ENCODE assay signal across 5 fruit fly cellular contexts in the genomic region with DNA sequence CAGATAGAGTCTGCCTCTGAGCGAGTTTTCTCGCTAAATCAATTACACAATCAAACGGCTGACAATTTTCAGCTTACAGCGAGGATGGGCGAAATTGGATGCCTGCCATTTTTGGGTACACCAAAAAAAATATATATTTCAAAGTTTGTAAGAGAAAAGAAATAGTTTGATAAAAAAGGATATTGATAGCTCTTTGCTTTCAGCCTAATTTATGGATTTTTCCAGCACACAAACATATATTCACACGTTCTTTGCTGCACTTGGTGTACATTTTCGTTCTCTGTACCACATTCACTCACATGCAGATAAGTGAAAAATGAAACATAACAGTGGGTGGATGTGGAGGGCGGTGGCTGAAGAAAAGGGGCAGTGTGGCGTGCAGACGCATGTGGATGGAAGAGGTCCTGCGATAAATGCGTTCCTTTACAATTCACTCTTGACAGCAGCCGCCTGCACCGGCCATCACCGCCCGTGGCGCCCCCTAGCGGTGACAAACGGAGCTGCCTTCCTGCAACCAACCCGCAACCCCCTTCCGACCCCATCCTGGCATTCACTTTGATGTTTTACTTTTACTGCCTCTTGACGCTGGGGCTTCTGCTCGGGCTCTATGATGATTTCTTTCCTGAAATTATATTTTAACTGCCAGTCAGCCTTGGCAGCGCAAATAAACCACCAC.
TF ChIP-seq lines count a peak whose summit lies in the region.

No protein-coding gene starts in this region.

- peak; percentile 84 to 88 for TF ChIP-seq CTCF in S2 (optimal IDR thresholded peaks at IDR 0.05; lab: Kevin White, UChicago)
- TF ChIP-seq CTCF in whole organism, embryonic (GFP tag; optimal IDR thresholded peaks at IDR 0.05; lab: Kevin White, UChicago) = peak; percentile 79

TF ChIP-seq in whole organism, embryonic, 481 proteins besides CTCF, POLR2A, EP300 and RAD21 (continues in another document):
- TF ChIP-seq CG13296 (GFP tag; optimal IDR thresholded peaks at IDR 0.05; lab: Kevin White, UChicago) (no peak), kay (GFP tag; optimal IDR thresholded peaks at IDR 0.05; lab: Kevin White, UChicago) (no peak), ara (GFP tag; IDR thresholded peaks at IDR 0.05; lab: Robert Waterston, UW) (0 out of 2 replicates have a peak, but pooled peaks have one; percentile 5), CG13424 (tag; optimal IDR thresholded peaks at IDR 0.05; lab: Kevin White, UChicago) (no peak), oc (tag; optimal IDR thresholded peaks at IDR 0.05; lab: Kevin White, UChicago) (no peak), h (optimal IDR thresholded peaks at IDR 0.05; lab: Kevin White, UChicago) (no peak), peb (GFP tag; IDR thresholded peaks at IDR 0.05; lab: Robert Waterston, UW) (no peak), hkb (optimal IDR thresholded peaks at IDR 0.05; lab: Kevin White, UChicago) (no peak), hkb (GFP tag; IDR thresholded peaks at IDR 0.05; lab: Robert Waterston, UW) (0 out of 2 replicates have a peak, but pooled peaks have one; percentile 46), Xbp1 (GFP tag; optimal IDR thresholded peaks at IDR 0.05; lab: Kevin White, UChicago) (no peak), fd3F (GFP tag; optimal IDR thresholded peaks at IDR 0.05; lab: Kevin White, UChicago) (no peak), lov (optimal IDR thresholded peaks at IDR 0.05; lab: Kevin White, UChicago) (no peak), lov (GFP tag; IDR thresholded peaks at IDR 0.05; lab: Robert Waterston, UW) (no peak), Kr (GFP tag; optimal IDR thresholded peaks at IDR 0.05; lab: Kevin White, UChicago) (no peak), CG12104 (GFP tag; optimal IDR thresholded peaks at IDR 0.05; lab: Kevin White, UChicago) (no peak), mam (GFP tag; optimal IDR thresholded peaks at IDR 0.05; lab: Kevin White, UChicago) (no peak), Hr3 (GFP tag; optimal IDR thresholded peaks at IDR 0.05; lab: Kevin White, UChicago) (no peak), CG1792 (GFP tag; optimal IDR thresholded peaks at IDR 0.05; lab: Kevin White, UChicago) (no peak), CG2712 (tag; optimal IDR thresholded peaks at IDR 0.05; lab: Kevin White, UChicago) (no peak), CG14667 (GFP tag; IDR thresholded peaks at IDR 0.05; lab: Robert Waterston, UW) (no peak), cg (GFP tag; optimal IDR thresholded peaks at IDR 0.05; lab: Kevin White, UChicago) (no peak)

TF ChIP-seq in whole organism, prepupa, 60 proteins besides CTCF, POLR2A, EP300 and RAD21 (continues in another document):
- TF ChIP-seq dsx (GFP tag; optimal IDR thresholded peaks at IDR 0.05; lab: Kevin White, UChicago; ENCODE audit: poor library complexity, severe bottlenecking) (no peak), CG6808 (GFP tag; optimal IDR thresholded peaks at IDR 0.05; lab: Kevin White, UChicago) (peak; percentile 5), Ets96B (tag; optimal IDR thresholded peaks at IDR 0.05; lab: Kevin White, UChicago) (peak; percentile 28), acj6 (GFP tag; optimal IDR thresholded peaks at IDR 0.05; lab: Kevin White, UChicago) (no peak), CG15336 (GFP tag; IDR thresholded peaks at IDR 0.05; lab: Robert Waterston, UW) (peak; percentile 27; the same call in 1 of the 2 replicates), CG8119 (GFP tag; IDR thresholded peaks at IDR 0.05; lab: Robert Waterston, UW) (no peak), Met (GFP tag; optimal IDR thresholded peaks at IDR 0.05; lab: Kevin White, UChicago) (peak; percentile 22), CG3919 (GFP tag; optimal IDR thresholded peaks at IDR 0.05; lab: Kevin White, UChicago) (peak; percentile 12), esn (GFP tag; optimal IDR thresholded peaks at IDR 0.05; lab: Kevin White, UChicago) (peak; percentile 9), OdsH (GFP tag; optimal IDR thresholded peaks at IDR 0.05; lab: Kevin White, UChicago) (peak; percentile 10), Gug (GFP tag; IDR thresholded peaks at IDR 0.05; lab: Robert Waterston, UW) (0 out of 2 replicates have a peak, but pooled peaks have one; percentile 17), lz (GFP tag; optimal IDR thresholded peaks at IDR 0.05; lab: Kevin White, UChicago) (no peak), svp (GFP tag; lab: Kevin White, UChicago) (peak; percentile 50), CG16779 (tag; optimal IDR thresholded peaks at IDR 0.05; lab: Kevin White, UChicago) (no peak), Ets21C (GFP tag; optimal IDR thresholded peaks at IDR 0.05; lab: Kevin White, UChicago) (no peak), CG32006 (GFP tag; optimal IDR thresholded peaks at IDR 0.05; lab: Kevin White, UChicago) (peak; percentile 16), CG31627 (GFP tag; optimal IDR thresholded peaks at IDR 0.05; lab: Kevin White, UChicago) (peak; percentile 20), cyc (GFP tag; optimal IDR thresholded peaks at IDR 0.05; lab: Kevin White, UChicago) (peak; percentile 12), Hr39 (GFP tag; optimal IDR thresholded peaks at IDR 0.05; lab: Kevin White, UChicago) (peak; percentile 30), topi (GFP tag; optimal IDR thresholded peaks at IDR 0.05; lab: Kevin White, UChicago) (peak; percentile 3), Eip75B (GFP tag; optimal IDR thresholded peaks at IDR 0.05; lab: Kevin White, UChicago) (peak; percentile 14)

TF ChIP-seq in whole organism, pupa, 21 proteins besides CTCF, POLR2A, EP300 and RAD21:
- no peak for TF ChIP-seq CG8301 (tag; optimal IDR thresholded peaks at IDR 0.05; lab: Kevin White, UChicago)
- no peak for TF ChIP-seq CG34367 (tag; optimal IDR thresholded peaks at IDR 0.05; lab: Kevin White, UChicago)
- TF ChIP-seq gl (tag; optimal IDR thresholded peaks at IDR 0.05; lab: Kevin White, UChicago) = no peak
- TF ChIP-seq Pif1B (GFP tag; optimal IDR thresholded peaks at IDR 0.05; lab: Kevin White, UChicago) = no peak
- TF ChIP-seq CG13204 (GFP tag; optimal IDR thresholded peaks at IDR 0.05; lab: Kevin White, UChicago) = no peak
- TF ChIP-seq CG14655 (GFP tag; optimal IDR thresholded peaks at IDR 0.05; lab: Kevin White, UChicago) = peak; percentile 11
- TF ChIP-seq CG10348 (GFP tag; IDR thresholded peaks at IDR 0.05; lab: Robert Waterston, UW) = no peak
- no peak for TF ChIP-seq Pif1A (GFP tag; optimal IDR thresholded peaks at IDR 0.05; lab: Kevin White, UChicago)
- TF ChIP-seq Ets98B (GFP tag; IDR thresholded peaks at IDR 0.05; lab: Robert Waterston, UW) = no peak
- no peak for TF ChIP-seq EcR (GFP tag; optimal IDR thresholded peaks at IDR 0.05; lab: Kevin White, UChicago)
- TF ChIP-seq CG12605 (GFP tag; IDR thresholded peaks at IDR 0.05; lab: Robert Waterston, UW) = no peak
- peak; percentile 31 for TF ChIP-seq CG8159 (tag; optimal IDR thresholded peaks at IDR 0.05; lab: Kevin White, UChicago)
- peak; percentile 2 for TF ChIP-seq Snoo (tag; optimal IDR thresholded peaks at IDR 0.05; lab: Kevin White, UChicago)
- no peak for TF ChIP-seq CG32121 (GFP tag; IDR thresholded peaks at IDR 0.05; lab: Robert Waterston, UW)
- TF ChIP-seq CG17806 (tag; optimal IDR thresholded peaks at IDR 0.05; lab: Kevin White, UChicago) = no peak
- TF ChIP-seq CG15710 (tag; optimal IDR thresholded peaks at IDR 0.05; lab: Kevin White, UChicago) = no peak
- TF ChIP-seq CG4496 (GFP tag; IDR thresholded peaks at IDR 0.05; lab: Robert Waterston, UW) = no peak
- TF ChIP-seq fd96Ca (GFP tag; IDR thresholded peaks at IDR 0.05; lab: Robert Waterston, UW) = 0 out of 3 replicates have a peak, but pooled peaks have one; percentile 15
- 0 out of 2 replicates have a peak, but pooled peaks have one; percentile 9 for TF ChIP-seq rn (GFP tag; IDR thresholded peaks at IDR 0.05; lab: Robert Waterston, UW)
- no peak for TF ChIP-seq D1 (tag; optimal IDR thresholded peaks at IDR 0.05; lab: Kevin White, UChicago)
- no peak for TF ChIP-seq CG9948 (tag; optimal IDR thresholded peaks at IDR 0.05; lab: Kevin White, UChicago)
TF ChIP-seq in whole organism, pupa: peak in this region for 5.

TF ChIP-seq in whole organism, wandering third instar larva, 38 proteins besides CTCF, POLR2A, EP300 and RAD21:
- TF ChIP-seq fru (GFP tag; optimal IDR thresholded peaks at IDR 0.05; lab: Kevin White, UChicago) (peak; percentile 40), Hnf4 (GFP tag; optimal IDR thresholded peaks at IDR 0.05; lab: Kevin White, UChicago) (no peak), HLH106 (tag; optimal IDR thresholded peaks at IDR 0.05; lab: Kevin White, UChicago) (peak; percentile 22), foxo (GFP tag; optimal IDR thresholded peaks at IDR 0.05; lab: Kevin White, UChicago) (peak in 1 of 2 experiments; percentile 9), tai (GFP tag; optimal IDR thresholded peaks at IDR 0.05; lab: Kevin White, UChicago) (no peak)
